Worm (Caenorhabditis elegans): ENCODE measurements around the gene T19H12.6.

DNA sequence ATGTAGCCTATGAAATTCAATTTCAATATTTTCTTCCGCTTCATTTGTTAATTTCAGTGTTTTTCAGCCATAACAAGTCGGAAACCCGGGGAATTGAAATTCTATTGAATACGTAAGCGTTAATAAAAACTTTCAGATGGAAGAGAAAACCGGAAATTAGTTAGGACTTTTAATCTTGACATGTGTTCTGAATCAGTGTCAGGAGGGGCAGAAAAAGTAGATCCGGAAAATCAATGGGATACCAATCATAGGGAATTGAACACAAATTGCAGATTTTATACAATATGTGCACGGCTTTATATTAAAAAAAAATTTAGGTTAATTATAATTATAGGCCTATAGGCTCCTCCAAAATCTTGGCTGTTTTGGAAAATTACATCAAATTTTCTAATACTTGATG is 13.2 kb downstream of the T19H12.6 start:
- no peak for TF ChIP-seq R02D3.7 (tag; optimal IDR thresholded peaks at IDR 0.05)
- no peak for TF ChIP-seq nhr-237 (tag; optimal IDR thresholded peaks at IDR 0.05)
- no peak for TF ChIP-seq ceh-82 (tag; optimal IDR thresholded peaks at IDR 0.05)
- no peak for TF ChIP-seq nhr-77 (tag; optimal IDR thresholded peaks at IDR 0.05)
- TF ChIP-seq dpl-1 (GFP tag; optimal IDR thresholded peaks at IDR 0.05) = no peak
- TF ChIP-seq unc-62 (GFP tag; optimal IDR thresholded peaks at IDR 0.05 in 1 of 2) = no peak
- TF ChIP-seq unc-62 (tag; optimal IDR thresholded peaks at IDR 0.05) = no peak
- TF ChIP-seq ztf-11 (tag; optimal IDR thresholded peaks at IDR 0.05) = no peak
